Fruit fly (Drosophila melanogaster): ENCODE data around the gene CG10431.

DNA sequence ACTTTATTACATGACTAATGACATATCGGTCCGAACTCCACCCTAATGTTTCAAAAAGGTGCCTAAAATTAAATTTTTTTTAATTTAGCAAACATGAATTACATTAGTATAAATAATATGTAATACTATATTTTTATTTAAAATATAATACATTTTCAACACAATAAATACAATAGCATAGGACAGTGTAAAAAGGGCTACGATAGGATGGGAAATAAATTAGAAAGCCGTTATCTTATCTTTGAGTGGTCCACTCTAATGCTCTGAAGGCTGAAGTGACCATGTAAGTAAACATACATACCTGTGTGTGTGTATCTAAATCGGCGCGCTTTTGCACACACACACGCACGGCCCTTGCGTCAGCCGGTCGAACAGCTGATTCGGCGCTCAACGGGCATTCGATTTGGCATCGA is 28.5 kb downstream of the CG10431 start, which contains the start of gene CG31793:
- TF ChIP-seq CG8301 (tag; optimal IDR thresholded peaks at IDR 0.05), result peak; percentile 61
- TF ChIP-seq CG10348 (GFP tag; IDR thresholded peaks at IDR 0.05), result no peak
- peak; percentile 67 for TF ChIP-seq CG14655 (GFP tag; optimal IDR thresholded peaks at IDR 0.05)
- no peak for TF ChIP-seq CG13204 (GFP tag; optimal IDR thresholded peaks at IDR 0.05)
- TF ChIP-seq EcR (GFP tag; optimal IDR thresholded peaks at IDR 0.05), result no peak
- peak; percentile 84 for TF ChIP-seq D1 (tag; optimal IDR thresholded peaks at IDR 0.05)
- TF ChIP-seq rn (GFP tag; IDR thresholded peaks at IDR 0.05), result 0 out of 2 replicates have a peak, but pooled peaks have one; percentile 25
- no peak for TF ChIP-seq CG15710 (tag; optimal IDR thresholded peaks at IDR 0.05)
- TF ChIP-seq CG32121 (GFP tag; IDR thresholded peaks at IDR 0.05), result peak; percentile 63
